Worm (Caenorhabditis elegans): ENCODE data around the gene hum-4.

DNA sequence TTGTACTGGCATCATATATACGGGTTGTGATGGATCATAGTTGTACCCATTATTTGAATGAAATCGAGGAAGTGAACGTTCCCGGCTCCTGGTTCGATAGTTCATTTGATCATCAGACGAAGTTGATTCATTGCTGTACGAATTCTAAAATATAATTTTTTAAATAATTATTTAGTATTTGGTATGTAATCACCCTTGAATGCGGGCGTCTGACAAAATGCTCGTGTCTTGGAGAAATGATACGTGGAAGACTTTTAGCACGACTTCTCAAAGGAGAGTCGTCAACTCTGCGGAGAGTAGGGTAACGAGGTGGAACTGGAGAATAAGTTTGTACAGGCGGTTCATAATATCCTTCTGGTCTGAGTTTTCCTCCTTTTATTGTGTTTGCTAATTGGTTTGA is 5.8 kb downstream of the hum-4 start:
- no peak for TF ChIP-seq hlh-13 (GFP tag; optimal IDR thresholded peaks at IDR 0.05)
- no peak for TF ChIP-seq unc-55 (GFP tag; optimal IDR thresholded peaks at IDR 0.05)
- no peak for TF ChIP-seq syd-9 (tag; optimal IDR thresholded peaks at IDR 0.05)
- no peak for TF ChIP-seq lin-11 (tag; optimal IDR thresholded peaks at IDR 0.05)
- no peak for TF ChIP-seq ahr-1 (tag; optimal IDR thresholded peaks at IDR 0.05)
- TF ChIP-seq ceh-9 (tag; optimal IDR thresholded peaks at IDR 0.05), result no peak

All from whole organism, late embryonic.